Fruit fly (Drosophila melanogaster): ENCODE results near the gene CG13994.

The CG13994 gene

DNA sequence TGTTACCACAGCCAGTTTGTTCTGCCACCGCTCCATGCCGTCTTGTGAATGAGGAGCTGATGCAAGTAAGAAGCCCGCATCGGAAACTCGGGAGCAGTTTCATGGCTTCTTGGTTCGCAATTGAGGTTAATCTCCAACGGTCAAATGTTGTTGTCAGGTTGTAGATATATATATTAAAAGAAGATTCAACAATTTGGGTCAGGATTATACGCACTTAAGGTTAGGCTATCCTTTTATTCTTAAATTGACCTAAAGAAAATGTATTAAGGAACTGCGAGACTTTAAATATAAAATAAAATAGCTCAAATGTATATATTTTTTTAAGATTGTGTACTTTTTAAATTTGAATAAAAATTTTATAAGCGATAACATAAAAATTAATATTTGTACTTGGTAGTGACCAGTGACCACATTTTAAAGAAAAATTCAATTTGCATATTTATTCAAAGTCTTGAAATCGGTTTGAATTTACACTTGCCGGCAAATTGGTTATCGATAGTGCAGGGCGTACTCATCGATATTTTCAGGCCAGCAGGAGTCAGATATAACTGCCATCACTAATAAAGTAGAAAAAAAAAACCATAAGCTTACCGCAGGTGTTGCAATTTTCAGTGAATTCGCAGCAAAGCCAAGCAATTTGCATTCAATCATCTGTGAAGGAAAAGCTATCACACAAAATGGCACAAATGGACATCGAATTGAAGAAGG is 5.9 kb downstream of the CG13994 start, which contains the start of the genes CG9150 and Pfdn1 (continued):
- TF ChIP-seq CG8478 (optimal IDR thresholded peaks at IDR 0.05), result no peak
- TF ChIP-seq CG1603 (tag; optimal IDR thresholded peaks at IDR 0.05), result peak; percentile 35
- TF ChIP-seq Hr3 (GFP tag; optimal IDR thresholded peaks at IDR 0.05), result no peak
- peak; percentile 93 for TF ChIP-seq sqz (GFP tag; optimal IDR thresholded peaks at IDR 0.05)
- no peak for TF ChIP-seq chm (GFP tag; IDR thresholded peaks at IDR 0.05)
- TF ChIP-seq emc (GFP tag; optimal IDR thresholded peaks at IDR 0.05), result no peak
- TF ChIP-seq crc (GFP tag; optimal IDR thresholded peaks at IDR 0.05), result no peak
- no peak for TF ChIP-seq CG31365 (tag; optimal IDR thresholded peaks at IDR 0.05)
- no peak for TF ChIP-seq insv (GFP tag; optimal IDR thresholded peaks at IDR 0.05)
- TF ChIP-seq Hsf (GFP tag; optimal IDR thresholded peaks at IDR 0.05), result no peak
- TF ChIP-seq wor (GFP tag; IDR thresholded peaks at IDR 0.05), result no peak
- TF ChIP-seq wdn (GFP tag; IDR thresholded peaks at IDR 0.05), result no peak
- no peak for TF ChIP-seq CHES-1-like (GFP tag; optimal IDR thresholded peaks at IDR 0.05)
- TF ChIP-seq YL-1 (GFP tag; optimal IDR thresholded peaks at IDR 0.05), result peak; percentile 69
- TF ChIP-seq pzg (GFP tag; optimal IDR thresholded peaks at IDR 0.05), result peak; percentile 69
- no peak for TF ChIP-seq CG31388 (GFP tag; optimal IDR thresholded peaks at IDR 0.05)
- TF ChIP-seq CG10462 (GFP tag; optimal IDR thresholded peaks at IDR 0.05), result no peak
- TF ChIP-seq CG9817 (tag; optimal IDR thresholded peaks at IDR 0.05), result no peak
- TF ChIP-seq dan (GFP tag; IDR thresholded peaks at IDR 0.05), result no peak
- no peak for TF ChIP-seq danr (GFP tag; IDR thresholded peaks at IDR 0.05)
- TF ChIP-seq CG31224 (GFP tag; IDR thresholded peaks at IDR 0.05), result no peak
- TF ChIP-seq CG5180 (GFP tag; optimal IDR thresholded peaks at IDR 0.05), result no peak
- peak; percentile 48 for TF ChIP-seq Rfx (GFP tag; IDR thresholded peaks at IDR 0.05)
- TF ChIP-seq Nf-YA (GFP tag; IDR thresholded peaks at IDR 0.05), result no peak
- no peak for TF ChIP-seq cad (GFP tag; optimal IDR thresholded peaks at IDR 0.05)
- TF ChIP-seq H2.0 (GFP tag; IDR thresholded peaks at IDR 0.05), result no peak
- TF ChIP-seq gcm (GFP tag; optimal IDR thresholded peaks at IDR 0.05), result no peak
- TF ChIP-seq ab (GFP tag; optimal IDR thresholded peaks at IDR 0.05), result no peak
- no peak for TF ChIP-seq CG2199 (GFP tag; IDR thresholded peaks at IDR 0.05)
- TF ChIP-seq CG11247 (GFP tag; IDR thresholded peaks at IDR 0.05), result no peak
- TF ChIP-seq CG17361 (GFP tag; IDR thresholded peaks at IDR 0.05), result no peak
- no peak for TF ChIP-seq CG8388 (GFP tag; optimal IDR thresholded peaks at IDR 0.05)
- peak; percentile 80 for TF ChIP-seq zen2 (GFP tag; IDR thresholded peaks at IDR 0.05; ENCODE audit: partially characterized antibody)
- no peak for TF ChIP-seq CG14050 (GFP tag; IDR thresholded peaks at IDR 0.05)
- no peak for TF ChIP-seq CG2712 (tag; optimal IDR thresholded peaks at IDR 0.05)
- TF ChIP-seq phol (tag; optimal IDR thresholded peaks at IDR 0.05), result peak; percentile 18
- TF ChIP-seq ranshi (GFP tag; IDR thresholded peaks at IDR 0.05), result no peak
- TF ChIP-seq Usf (GFP tag; optimal IDR thresholded peaks at IDR 0.05), result no peak
- TF ChIP-seq jumu (GFP tag; optimal IDR thresholded peaks at IDR 0.05), result no peak
- no peak for TF ChIP-seq so (GFP tag; IDR thresholded peaks at IDR 0.05)
- no peak for TF ChIP-seq Dad (GFP tag; optimal IDR thresholded peaks at IDR 0.05)
- TF ChIP-seq ci (GFP tag; IDR thresholded peaks at IDR 0.05), result no peak
- peak; percentile 85 for TF ChIP-seq nerfin-2 (GFP tag; IDR thresholded peaks at IDR 0.05; ENCODE audit: partially characterized antibody)
- TF ChIP-seq CG12104 (GFP tag; optimal IDR thresholded peaks at IDR 0.05), result no peak
- TF ChIP-seq inv (GFP tag; IDR thresholded peaks at IDR 0.05; ENCODE audit: partially characterized antibody), result peak; percentile 80
- peak; percentile 86 for TF ChIP-seq BEAF-32 (GFP tag; optimal IDR thresholded peaks at IDR 0.05)
- TF ChIP-seq knrl (GFP tag; IDR thresholded peaks at IDR 0.05; ENCODE audit: partially characterized antibody), result peak; percentile 81
- TF ChIP-seq CG15073 (GFP tag; optimal IDR thresholded peaks at IDR 0.05), result no peak
- TF ChIP-seq crp (GFP tag; optimal IDR thresholded peaks at IDR 0.05), result peak in 1 of 2 experiments; percentile 54
- TF ChIP-seq Lpt (GFP tag; optimal IDR thresholded peaks at IDR 0.05), result no peak
- TF ChIP-seq CG15514 (GFP tag; optimal IDR thresholded peaks at IDR 0.05), result peak; percentile 94

All from whole organism, embryonic.